Fruit fly (Drosophila melanogaster): ENCODE data around the gene swa.

swa gene

DNA sequence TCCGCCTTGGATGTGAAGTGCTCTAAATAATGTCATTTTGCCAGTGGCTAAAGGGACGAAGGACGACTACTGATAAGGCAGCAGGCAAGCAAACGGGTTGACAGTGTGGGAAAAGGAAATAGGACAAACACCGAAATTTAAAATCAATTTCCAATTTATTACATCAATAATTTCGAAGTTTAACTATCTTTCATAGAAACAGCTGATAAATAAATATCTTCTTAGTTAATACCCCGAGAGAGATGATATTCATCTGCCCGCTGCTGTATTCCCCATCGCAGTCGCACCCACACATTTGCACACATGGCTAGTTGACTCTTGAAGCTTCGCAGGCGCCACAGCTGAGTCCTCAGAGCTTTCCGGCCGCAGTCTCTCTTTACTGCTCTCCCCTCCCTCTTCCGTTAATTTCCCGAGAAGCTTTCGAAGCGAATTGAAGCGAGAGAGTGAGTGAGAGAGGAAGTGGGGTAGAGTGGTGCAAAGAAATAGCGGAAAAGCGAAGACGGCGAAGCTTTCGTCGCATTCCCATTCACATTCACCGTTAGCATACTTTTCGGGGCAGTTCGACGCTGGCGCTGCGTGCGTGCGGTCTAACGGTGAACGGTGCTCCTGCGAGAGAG is 48.5 kb downstream of the swa start (continued):
- TF ChIP-seq pdm3 (GFP tag; optimal IDR thresholded peaks at IDR 0.05) (peak; percentile 50), salr (GFP tag; optimal IDR thresholded peaks at IDR 0.05) (no peak), Sox102F (GFP tag; optimal IDR thresholded peaks at IDR 0.05) (no peak), Sox14 (GFP tag; optimal IDR thresholded peaks at IDR 0.05) (peak; percentile 30), Ets21C (GFP tag; optimal IDR thresholded peaks at IDR 0.05) (no peak), CG31627 (GFP tag; optimal IDR thresholded peaks at IDR 0.05) (peak; percentile 23), Eip93F (GFP tag; optimal IDR thresholded peaks at IDR 0.05) (no peak), fkh (GFP tag; optimal IDR thresholded peaks at IDR 0.05) (no peak), acj6 (GFP tag; optimal IDR thresholded peaks at IDR 0.05) (peak; percentile 31), topi (GFP tag; optimal IDR thresholded peaks at IDR 0.05) (peak; percentile 27), CG6276 (GFP tag; optimal IDR thresholded peaks at IDR 0.05) (peak; percentile 32), dac (GFP tag; optimal IDR thresholded peaks at IDR 0.05) (no peak), Hr39 (GFP tag; optimal IDR thresholded peaks at IDR 0.05) (peak; percentile 25), eg (GFP tag; IDR thresholded peaks at IDR 0.05) (peak; percentile 64; the same call in 2 of the 3 replicates), fd59A (GFP tag; optimal IDR thresholded peaks at IDR 0.05) (peak; percentile 15), esn (GFP tag; optimal IDR thresholded peaks at IDR 0.05) (peak; percentile 32), achi (GFP tag; optimal IDR thresholded peaks at IDR 0.05) (peak; percentile 20), CG8319 (GFP tag; optimal IDR thresholded peaks at IDR 0.05) (no peak), Eip78C (GFP tag) (peak; percentile 85)

DNA sequence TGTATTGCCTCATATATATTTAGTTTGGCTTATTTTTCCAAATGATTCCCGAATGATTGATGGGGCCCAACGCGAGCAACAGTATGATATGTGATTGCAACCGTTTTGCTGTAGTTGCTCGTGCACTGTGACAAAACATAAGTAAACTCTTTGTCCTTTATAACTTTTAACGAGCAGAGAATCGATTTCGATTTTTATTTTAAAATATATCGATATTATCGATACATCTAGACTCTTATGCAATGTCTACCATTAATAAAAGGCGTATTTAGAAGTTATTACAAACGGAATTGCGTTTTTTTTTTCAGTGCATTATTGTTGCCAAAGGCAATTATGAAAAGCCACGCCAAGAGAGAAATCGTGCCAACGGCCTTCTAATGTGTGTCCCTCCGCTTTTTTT is 49.9 kb downstream of the swa start:
- TF ChIP-seq CG6854 (GFP tag; optimal IDR thresholded peaks at IDR 0.05) (no peak), lz (GFP tag; optimal IDR thresholded peaks at IDR 0.05) (no peak), Eip78C (GFP tag) (peak; percentile 0), CG15336 (GFP tag; IDR thresholded peaks at IDR 0.05) (no peak), fd59A (GFP tag; optimal IDR thresholded peaks at IDR 0.05) (no peak), Hr4 (GFP tag; optimal IDR thresholded peaks at IDR 0.05) (no peak)

All from whole organism, prepupa.